Worm (Caenorhabditis elegans): ENCODE results near the gene osm-5.

ce11 chrX:3029030-3029429 lies 45.0 kb downstream of the osm-5 start, which contains the start of gene M02F4.1:
- no peak for TF ChIP-seq nhr-77 (tag; optimal IDR thresholded peaks at IDR 0.05)
- TF ChIP-seq pqm-1 (tag; optimal IDR thresholded peaks at IDR 0.05) = no peak

Data from whole organism, L1 larva.